Worm (Caenorhabditis elegans) whole organism, young adult: ENCODE measurements around the gene C34C6.9.

Experiments
- B0336.3 ChIP-seq: fragments of 200-800 bp; sonication (Bioruptor generic); IDR thresholded peaks from 2 replicates; pipeline ENCODE4 v1.3.6; 2022; ENCODE audit warnings: missing genetic modification characterization, missing compliant biosample characterization
- C17E4.6 ChIP-seq: fragments of 200-800 bp; sonication (Bioruptor generic); IDR thresholded peaks from 2 replicates; pipeline ENCODE4 v1.3.6; 2022; ENCODE audit warnings: missing genetic modification reagents, missing genetic modification characterization, missing compliant biosample characterization
- D2030.7 ChIP-seq: fragments of 200-800 bp; sonication (Bioruptor generic); IDR thresholded peaks from 2 replicates; pipeline ENCODE4 v1.3.6; 2022; ENCODE audit warnings: missing genetic modification reagents, missing genetic modification characterization, missing compliant biosample characterization
- F33H1.4 ChIP-seq: fragments of 200-800 bp; sonication (Bioruptor generic); IDR thresholded peaks from 2 replicates; pipeline ENCODE4 v1.3.6; 2022; ENCODE audit warnings: missing genetic modification reagents, missing genetic modification characterization, missing compliant biosample characterization
- F39B2.1 ChIP-seq: fragments of 200-800 bp; sonication (Bioruptor generic); IDR thresholded peaks from 2 replicates; pipeline ENCODE4 v1.3.6; 2022; ENCODE audit warnings: missing genetic modification reagents, missing genetic modification characterization, missing compliant biosample characterization
- F52B5.7 ChIP-seq: sonication (generic microtip); optimal IDR thresholded peaks from 2 replicates; lab custom pipeline; 2016; ENCODE audit warnings: mild to moderate bottlenecking, missing genetic modification characterization, missing compliant biosample characterization
- F57C9.4 ChIP-seq: sonication (generic microtip); optimal IDR thresholded peaks from 2 replicates; lab custom pipeline; 2017; ENCODE audit warnings: mild to moderate bottlenecking, missing genetic modification characterization, missing compliant biosample characterization
- T26A5.8 ChIP-seq: sonication (generic microtip); optimal IDR thresholded peaks from 2 replicates; lab custom pipeline; 2016; ENCODE audit warnings: missing genetic modification characterization, missing compliant biosample characterization
- Y53G8AR.9 ChIP-seq: fragments of 200-800 bp; sonication (Bioruptor generic); conservative IDR thresholded peaks from 2 replicates; pipeline ENCODE4 v1.3.6; 2022; ENCODE audit warnings: missing genetic modification reagents, missing genetic modification characterization, missing compliant biosample characterization
- Y95B8A.8 ChIP-seq: fragments of 200-800 bp; sonication (Bioruptor generic); IDR thresholded peaks from 2 replicates; pipeline ENCODE4 v1.3.6; 2022; ENCODE audit warnings: missing genetic modification reagents, missing genetic modification characterization, missing compliant biosample characterization
- ZK185.1 ChIP-seq: sonication (generic microtip); optimal IDR thresholded peaks from 2 replicates; lab custom pipeline; 2016; ENCODE audit warnings: mild to moderate bottlenecking, missing genetic modification characterization, missing compliant biosample characterization; ENCODE audit not compliant: poor library complexity, severe bottlenecking
- atf-7 ChIP-seq: sonication (generic microtip); optimal IDR thresholded peaks from 2 replicates; lab custom pipeline; 2017; ENCODE audit warnings: mild to moderate bottlenecking, missing genetic modification characterization, missing compliant biosample characterization
- athp-1 ChIP-seq: sonication (generic microtip); optimal IDR thresholded peaks from 2 replicates; lab custom pipeline; 2017; ENCODE audit warnings: mild to moderate bottlenecking, missing genetic modification characterization, missing compliant biosample characterization
- attf-3 ChIP-seq: fragments of 200-800 bp; sonication (Bioruptor generic); conservative IDR thresholded peaks from 2 replicates; pipeline ENCODE4 v1.3.6; 2022; ENCODE audit warnings: missing genetic modification reagents, missing genetic modification characterization, missing compliant biosample characterization
- bed-1 ChIP-seq: fragments of 200-800 bp; sonication (Bioruptor generic); IDR thresholded peaks from 2 replicates; pipeline ENCODE4 v1.3.6; 2022; ENCODE audit warnings: missing genetic modification reagents, missing genetic modification characterization, missing compliant biosample characterization
- cebp-1 ChIP-seq, 2 experiments: fragments of 200-800 bp in 1 of 2; sonication (Bioruptor generic) in 1 of 2; sonication (generic microtip) in 1 of 2; IDR thresholded peaks in 1 of 2; optimal IDR thresholded peaks in 1 of 2; 2 replicates each; pipeline versions ENCODE4 v1.3.6 to Lab custom; 2017 to 2022; ENCODE audit warnings: missing compliant biosample characterization in 2 of 2, missing genetic modification characterization in 2 of 2, mild to moderate bottlenecking in 1 of 2, missing genetic modification reagents in 1 of 2, moderate library complexity in 1 of 2
- cebp-2 ChIP-seq: fragments of 200-800 bp; sonication (Bioruptor generic); IDR thresholded peaks from 2 replicates; pipeline ENCODE4 v1.3.6; 2022; ENCODE audit warnings: missing genetic modification characterization, missing compliant biosample characterization
- ceh-100 ChIP-seq: fragments of 200-800 bp; sonication (Bioruptor generic); IDR thresholded peaks from 2 replicates; pipeline ENCODE4 v1.3.6; 2022; ENCODE audit warnings: missing genetic modification reagents, missing genetic modification characterization, missing compliant biosample characterization
- ceh-58 ChIP-seq: fragments of 200-800 bp; sonication (Bioruptor generic); IDR thresholded peaks from 2 replicates; pipeline ENCODE4 v1.3.6; 2022; ENCODE audit warnings: missing genetic modification characterization, missing compliant biosample characterization
- efl-1 ChIP-seq: fragments of 150-350 bp; optimal IDR thresholded peaks from 2 replicates; lab custom pipeline; 2014; ENCODE audit warnings: missing biosample characterization, missing genetic modification reagents, missing genetic modification characterization
- egl-18 ChIP-seq: fragments of 200-800 bp; sonication (Bioruptor generic); IDR thresholded peaks from 2 replicates; pipeline ENCODE4 v1.3.6; 2022; ENCODE audit warnings: missing genetic modification reagents, missing genetic modification characterization, missing compliant biosample characterization
- egl-44 ChIP-seq: fragments of 200-800 bp; sonication (Bioruptor generic); IDR thresholded peaks from 2 replicates; pipeline ENCODE4 v1.3.6; 2022; ENCODE audit warnings: missing genetic modification reagents, missing genetic modification characterization, missing compliant biosample characterization
- ekl-4 ChIP-seq: fragments of 200-800 bp; sonication (Bioruptor generic); IDR thresholded peaks from 2 replicates; pipeline ENCODE4 v1.3.6; 2022; ENCODE audit warnings: missing genetic modification reagents, missing genetic modification characterization, missing compliant biosample characterization
- hmg-1.2 ChIP-seq: fragments of 200-800 bp; sonication (Bioruptor generic); IDR thresholded peaks from 2 replicates; pipeline ENCODE4 v1.3.6; 2022; ENCODE audit warnings: missing genetic modification reagents, missing genetic modification characterization, missing compliant biosample characterization
- hrde-1 ChIP-seq: sonication (generic microtip); optimal IDR thresholded peaks from 2 replicates; lab custom pipeline; 2016; ENCODE audit warnings: missing genetic modification characterization, mild to moderate bottlenecking, missing compliant biosample characterization, moderate library complexity, missing genotype, missing genetic modification reagents, borderline replicate concordance
- lin-26 ChIP-seq: fragments of 200-800 bp; sonication (Bioruptor generic); IDR thresholded peaks from 2 replicates; pipeline ENCODE4 v1.3.6; 2022; ENCODE audit warnings: missing genetic modification reagents, missing genetic modification characterization, missing compliant biosample characterization
- lin-35 ChIP-seq, 3 experiments: fragments of 150-350 bp in 2 of 3; sonication (generic microtip) in 1 of 3; optimal IDR thresholded peaks; 2 replicates each; lab custom pipeline; 2014 to 2018; ENCODE audit warnings: missing biosample characterization in 3 of 3, missing genetic modification characterization in 3 of 3, missing genetic modification reagents in 3 of 3
- lir-1 ChIP-seq: fragments of 200-800 bp; sonication (Bioruptor generic); conservative IDR thresholded peaks from 2 replicates; pipeline ENCODE4 v1.3.6; 2022; ENCODE audit warnings: missing genetic modification reagents, missing genetic modification characterization, missing compliant biosample characterization
- lsl-1 ChIP-seq: fragments of 200-800 bp; sonication (Bioruptor generic); optimal IDR thresholded peaks from 2 replicates; lab custom pipeline; 2018; ENCODE audit warnings: mild to moderate bottlenecking, missing genetic modification characterization, moderate library complexity, missing compliant biosample characterization
- nhr-179 ChIP-seq: sonication (generic microtip); optimal IDR thresholded peaks from 2 replicates; lab custom pipeline; 2016; ENCODE audit warnings: mild to moderate bottlenecking, missing genetic modification characterization, missing compliant biosample characterization
- nhr-80 ChIP-seq: sonication (generic microtip); optimal IDR thresholded peaks from 2 replicates; lab custom pipeline; 2016; ENCODE audit warnings: missing genetic modification characterization, missing compliant biosample characterization
- nhr-90 ChIP-seq: sonication (generic microtip); optimal IDR thresholded peaks from 2 replicates; lab custom pipeline; 2016; ENCODE audit warnings: missing genotype, mild to moderate bottlenecking, missing genetic modification characterization, missing compliant biosample characterization
- rcor-1 ChIP-seq: fragments of 200-800 bp; sonication (Bioruptor generic); IDR thresholded peaks from 2 replicates; pipeline ENCODE4 v1.3.6; 2022; ENCODE audit warnings: missing genetic modification reagents, missing genetic modification characterization, missing compliant biosample characterization
- repo-1 ChIP-seq: sonication (generic microtip); optimal IDR thresholded peaks from 2 replicates; lab custom pipeline; 2017; ENCODE audit warnings: mild to moderate bottlenecking, missing genetic modification characterization, missing compliant biosample characterization
- sdz-38 ChIP-seq: sonication (generic microtip); optimal IDR thresholded peaks from 2 replicates; lab custom pipeline; 2016; ENCODE audit warnings: missing genotype, missing genetic modification characterization, missing compliant biosample characterization
- snpc-1.1 ChIP-seq: sonication (generic microtip); optimal IDR thresholded peaks from 2 replicates; lab custom pipeline; 2017; ENCODE audit warnings: missing genetic modification characterization, mild to moderate bottlenecking, missing compliant biosample characterization, antibody characterized with exemption, moderate library complexity, missing genotype, missing genetic modification reagents; ENCODE audit not compliant: insufficient read depth
- snpc-1.3 ChIP-seq: sonication (generic microtip); optimal IDR thresholded peaks from 2 replicates; lab custom pipeline; 2017; ENCODE audit warnings: missing genetic modification characterization, mild to moderate bottlenecking, missing compliant biosample characterization, antibody characterized with exemption, moderate library complexity, missing genotype, missing genetic modification reagents; ENCODE audit not compliant: insufficient read depth
- sptf-2 ChIP-seq: fragments of 200-800 bp; sonication (Bioruptor generic); optimal IDR thresholded peaks from 2 replicates; lab custom pipeline; 2018; ENCODE audit warnings: mild to moderate bottlenecking, missing genetic modification characterization, missing compliant biosample characterization
- tbp1 ChIP-seq: fragments of 200-800 bp; sonication (Bioruptor generic); optimal IDR thresholded peaks from 2 replicates; lab custom pipeline; 2018; ENCODE audit warnings: mild to moderate bottlenecking, missing genetic modification characterization, missing compliant biosample characterization
- tlf-1 ChIP-seq: fragments of 200-800 bp; sonication (Bioruptor generic); optimal IDR thresholded peaks from 2 replicates; lab custom pipeline; 2018; ENCODE audit warnings: mild to moderate bottlenecking, missing genetic modification characterization, missing compliant biosample characterization
- unc-130 ChIP-seq: sonication (generic microtip); optimal IDR thresholded peaks from 2 replicates; lab custom pipeline; 2016; ENCODE audit warnings: missing genetic modification reagents, missing genetic modification characterization, missing compliant biosample characterization
- unc-62 ChIP-seq: fragments of 150-350 bp; optimal IDR thresholded peaks from 2 replicates; lab custom pipeline; 2014; ENCODE audit warnings: missing biosample characterization, missing genetic modification reagents, missing genetic modification characterization
- ztf-22 ChIP-seq: fragments of 200-800 bp; sonication (Bioruptor generic); optimal IDR thresholded peaks from 2 replicates; lab custom pipeline; 2018; ENCODE audit warnings: mild to moderate bottlenecking, missing genetic modification characterization, moderate library complexity, missing compliant biosample characterization
- ztf-28 ChIP-seq: fragments of 200-800 bp; sonication (Bioruptor generic); IDR thresholded peaks from 2 replicates; pipeline ENCODE4 v1.3.6; 2022; ENCODE audit warnings: missing genetic modification reagents, missing genetic modification characterization, missing compliant biosample characterization

C34C6.9 gene

DNA sequence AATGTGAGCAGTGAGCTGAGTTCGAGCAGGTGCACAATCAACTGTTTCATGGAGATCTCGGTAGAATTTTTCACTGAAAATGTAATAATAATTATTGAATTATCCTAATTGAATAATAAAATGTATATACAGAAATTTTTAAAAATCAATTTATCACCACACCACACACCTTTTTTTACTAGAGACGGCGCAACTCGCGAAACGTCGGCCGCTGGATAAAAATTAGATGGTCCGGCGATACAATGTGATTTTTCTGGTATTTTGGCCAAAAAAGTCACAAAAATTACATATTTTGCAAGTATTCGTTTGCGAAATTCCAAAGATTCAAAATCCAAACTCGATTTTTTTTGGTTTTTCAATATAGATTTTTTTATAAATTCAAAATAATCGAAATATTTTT lies 14.9 kb upstream of the C34C6.9 start (continued):
- TF ChIP-seq F39B2.1 (GFP tag; lab: Robert Waterston, UW) = no peak
- TF ChIP-seq attf-3 (GFP tag; lab: Robert Waterston, UW) = no peak
- TF ChIP-seq ztf-28 (GFP tag; lab: Robert Waterston, UW) = no peak
- TF ChIP-seq F57C9.4 = no peak
- TF ChIP-seq ZK185.1 = no peak
- no peak for TF ChIP-seq ztf-22 (GFP tag; lab: Kevin White, UChicago)
- TF ChIP-seq Y53G8AR.9 (GFP tag; lab: Robert Waterston, UW) = no peak
- no peak; the same call in 1 of the 2 replicates for TF ChIP-seq hmg-1.2 (GFP tag; lab: Robert Waterston, UW)
- TF ChIP-seq lin-26 = no peak
- TF ChIP-seq ceh-58 = no peak
- peak; percentile 35 for TF ChIP-seq snpc-1.3 (tag; lab: Kevin White, UChicago)
- TF ChIP-seq atf-7 (tag; lab: Kevin White, UChicago) = no peak
- no peak for TF ChIP-seq repo-1
- TF ChIP-seq tbp1 (GFP tag; lab: Kevin White, UChicago) = peak; percentile 28
- TF ChIP-seq, all 124 proteins: peak for 7

DNA sequence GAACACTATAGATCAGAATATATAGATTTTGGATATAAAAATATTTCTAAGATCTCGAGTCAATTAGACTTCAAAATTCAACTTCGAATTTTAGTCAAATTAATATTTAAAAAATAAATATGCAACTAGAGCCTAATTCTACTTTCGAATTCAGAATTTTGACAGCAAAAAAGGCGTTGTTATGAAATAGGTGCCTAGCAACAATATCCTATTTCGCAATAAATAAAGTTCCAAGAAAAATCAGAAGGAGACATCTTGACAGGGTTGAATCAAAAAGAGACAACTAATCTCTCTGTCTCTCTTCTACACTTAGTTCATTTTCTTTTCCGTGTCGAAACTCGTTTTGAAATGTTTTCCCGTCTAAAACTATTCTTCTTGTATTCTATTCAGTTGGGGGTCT lies 10.4 kb upstream of the C34C6.9 start:
- no peak for TF ChIP-seq nhr-90
- no peak for TF ChIP-seq unc-130 (GFP tag; lab: Kevin White, UChicago)
- TF ChIP-seq cebp-1 (GFP tag; IDR thresholded peaks at IDR 0.05; lab: Robert Waterston, UW) = peak; percentile 61; the same call in 1 of the 2 replicates
- TF ChIP-seq cebp-1 (tag; optimal IDR thresholded peaks at IDR 0.05; lab: Kevin White, UChicago) = peak; percentile 96
- no peak for TF ChIP-seq bed-1 (GFP tag; lab: Robert Waterston, UW)

DNA sequence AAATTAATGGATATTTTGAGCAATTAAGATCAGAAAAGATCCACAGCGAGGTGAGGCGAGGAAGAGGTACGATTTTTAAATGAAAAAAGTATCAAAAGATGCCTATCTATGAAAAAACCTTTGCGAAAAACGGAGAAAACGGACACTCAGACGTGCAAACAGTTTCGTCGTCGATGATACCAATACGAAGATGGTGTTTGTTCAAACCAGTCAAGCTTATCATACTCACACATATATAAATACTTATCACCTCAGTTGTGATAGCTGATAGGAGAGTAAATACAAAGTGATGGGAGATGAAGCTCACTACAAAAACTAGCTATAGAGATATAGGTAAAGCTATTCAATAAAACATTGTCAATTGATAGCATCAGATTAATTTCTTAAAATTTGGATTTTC lies 5.9 kb upstream of the C34C6.9 start:
- TF ChIP-seq ceh-58 (no peak), egl-18 (GFP tag; lab: Robert Waterston, UW) (no peak), nhr-80 (tag; lab: Kevin White, UChicago) (peak; percentile 8)

DNA sequence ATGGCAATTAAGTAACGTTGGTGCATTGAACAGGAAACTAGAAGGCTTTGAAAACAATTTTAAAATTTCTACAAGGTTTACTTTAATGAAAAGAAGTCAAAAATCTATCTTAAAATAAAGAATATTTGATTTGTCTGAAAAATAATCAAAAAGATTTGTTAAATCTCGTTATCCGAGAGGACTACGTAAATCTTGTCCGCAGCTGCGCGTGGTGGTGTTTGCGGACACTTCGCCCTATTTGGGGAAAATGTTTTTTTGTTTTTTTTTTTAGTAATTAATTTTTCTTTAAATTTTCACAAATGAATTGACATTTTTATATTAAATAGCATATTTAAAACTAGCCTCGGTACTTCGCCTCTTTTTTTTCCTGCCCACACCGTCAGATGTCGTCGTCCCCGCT lies 1.8 kb upstream of the C34C6.9 start:
- TF ChIP-seq snpc-1.1 (tag; lab: Kevin White, UChicago) (peak; percentile 19), egl-18 (GFP tag; lab: Robert Waterston, UW) (no peak), tlf-1 (GFP tag; lab: Kevin White, UChicago) (no peak), sdz-38 (no peak), ekl-4 (GFP tag; lab: Robert Waterston, UW) (no peak), athp-1 (tag; lab: Kevin White, UChicago) (peak; percentile 99), sptf-2 (GFP tag; lab: Kevin White, UChicago) (no peak), lin-35 (GFP tag; optimal IDR thresholded peaks at IDR 0.05; lab: Kevin White, UChicago) (peak in 1 of 3 experiments; percentile 57), F52B5.7 (tag; lab: Kevin White, UChicago) (no peak), lsl-1 (GFP tag; lab: Kevin White, UChicago) (peak; percentile 52), B0336.3 (GFP tag; lab: Robert Waterston, UW) (no peak), unc-62 (GFP tag; lab: Kevin White, UChicago) (no peak), snpc-1.3 (tag; lab: Kevin White, UChicago) (peak; percentile 31), lir-1 (no peak), efl-1 (GFP tag; lab: Kevin White, UChicago) (peak; percentile 6), Y95B8A.8 (GFP tag; lab: Robert Waterston, UW) (no peak), hrde-1 (tag; lab: Kevin White, UChicago) (no peak), cebp-2 (no peak), egl-44 (GFP tag; lab: Robert Waterston, UW) (no peak), F33H1.4 (GFP tag; lab: Robert Waterston, UW) (peak; percentile 61), D2030.7 (GFP tag; lab: Robert Waterston, UW) (no peak), T26A5.8 (tag; lab: Kevin White, UChicago) (no peak), rcor-1 (GFP tag; lab: Robert Waterston, UW) (0 out of 2 replicates have a peak, but pooled peaks have one; percentile 34), nhr-179 (tag; lab: Kevin White, UChicago) (no peak), ceh-100 (GFP tag; lab: Robert Waterston, UW) (no peak), F39B2.1 (GFP tag; lab: Robert Waterston, UW) (no peak), C17E4.6 (GFP tag; lab: Robert Waterston, UW) (0 out of 2 replicates have a peak, but pooled peaks have one; percentile 36)
